Fruit fly (Drosophila melanogaster): ENCODE data around the gene step.

DNA sequence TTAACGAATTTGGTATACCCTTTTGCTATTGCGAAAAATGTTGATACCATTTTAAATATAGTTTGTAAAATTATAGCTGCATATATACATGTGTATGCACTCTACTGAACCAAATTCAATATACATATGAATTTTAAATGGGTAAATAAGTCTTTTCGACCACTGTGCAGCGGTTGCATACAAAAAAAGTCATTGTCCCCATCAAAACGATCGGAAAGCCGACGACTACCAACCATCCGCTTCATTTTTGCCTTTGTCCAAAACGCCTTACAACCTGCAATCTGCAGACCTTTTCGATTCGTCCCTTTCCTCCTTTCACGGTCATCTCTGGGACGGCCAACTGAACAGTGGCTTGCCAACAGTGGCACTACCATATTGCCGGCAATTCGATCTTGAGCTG lies 7.7 kb upstream of the step start:
- TF ChIP-seq Rel (GFP tag; optimal IDR thresholded peaks at IDR 0.05) (no peak), Rel (tag; optimal IDR thresholded peaks at IDR 0.05) (no peak), dmrt93B (GFP tag; optimal IDR thresholded peaks at IDR 0.05) (no peak), dl (GFP tag; optimal IDR thresholded peaks at IDR 0.05; ENCODE audit: insufficient read depth in 1 of 2, partially characterized antibody in 2 of 2) (no peak), fru (GFP tag; optimal IDR thresholded peaks at IDR 0.05) (no peak), psq (GFP tag; optimal IDR thresholded peaks at IDR 0.05) (peak; percentile 12), Jra (GFP tag; optimal IDR thresholded peaks at IDR 0.05) (no peak)
